Fruit fly (Drosophila melanogaster): Measurements from ENCODE around the gene eIF3l.

- TF ChIP-seq insv (optimal IDR thresholded peaks at IDR 0.05) (no peak), Sin3A (optimal IDR thresholded peaks at IDR 0.05) (no peak)
Observed at dm6 chr3L:12101924-12102383, 43.9 kb downstream of the eIF3l start.

Measured in Kc167 (cell line).